Worm (Caenorhabditis elegans) whole organism, late embryonic: ENCODE data around the gene R02D5.7.

ENCODE experiments used
- K02D7.2 ChIP-seq: sonication (generic microtip); optimal IDR thresholded peaks from 2 replicates; lab custom pipeline; 2017; ENCODE audit warnings: mild to moderate bottlenecking, missing genetic modification characterization, missing compliant biosample characterization
- T23F11.4 ChIP-seq: fragments of 200-800 bp; sonication (Bioruptor generic); optimal IDR thresholded peaks from 2 replicates; lab custom pipeline; 2018; ENCODE audit warnings: mild to moderate bottlenecking, missing genetic modification characterization, missing compliant biosample characterization
- ahr-1 ChIP-seq: sonication (generic microtip); optimal IDR thresholded peaks from 2 replicates; lab custom pipeline; 2016; ENCODE audit warnings: missing genetic modification characterization, missing compliant biosample characterization
- ceh-14 ChIP-seq: sonication (generic microtip); optimal IDR thresholded peaks from 2 replicates; lab custom pipeline; 2016; ENCODE audit warnings: missing genotype, missing genetic modification characterization, missing compliant biosample characterization
- ceh-19 ChIP-seq: fragments of 200-800 bp; sonication (Bioruptor generic); optimal IDR thresholded peaks from 2 replicates; lab custom pipeline; 2018; ENCODE audit warnings: mild to moderate bottlenecking, missing genetic modification characterization, missing compliant biosample characterization
- ceh-22 ChIP-seq: sonication (generic microtip); optimal IDR thresholded peaks from 2 replicates; lab custom pipeline; 2017; ENCODE audit warnings: missing biosample characterization, missing genetic modification characterization
- ceh-34 ChIP-seq: sonication (generic microtip); optimal IDR thresholded peaks from 2 replicates; lab custom pipeline; 2016; ENCODE audit warnings: mild to moderate bottlenecking, missing genetic modification characterization, missing compliant biosample characterization
- ceh-45 ChIP-seq: fragments of 200-800 bp; sonication (Bioruptor generic); IDR thresholded peaks from 2 replicates; pipeline ENCODE4 v1.3.6; 2022; ENCODE audit warnings: missing genetic modification reagents, missing genetic modification characterization, missing compliant biosample characterization
- ceh-48 ChIP-seq: sonication (generic microtip); optimal IDR thresholded peaks from 2 replicates; lab custom pipeline; 2016; ENCODE audit warnings: missing genetic modification characterization, inconsistent platforms, missing compliant biosample characterization
- che-1 ChIP-seq: sonication (generic microtip); optimal IDR thresholded peaks from 2 replicates; lab custom pipeline; 2016; ENCODE audit warnings: mild to moderate bottlenecking, missing genetic modification characterization, missing compliant biosample characterization
- dmd-4 ChIP-seq: sonication (generic microtip); optimal IDR thresholded peaks from 2 replicates; lab custom pipeline; 2016; ENCODE audit warnings: borderline replicate concordance, missing genetic modification characterization, missing compliant biosample characterization
- elt-2 ChIP-seq: sonication (generic microtip); optimal IDR thresholded peaks from 2 replicates; lab custom pipeline; 2016; ENCODE audit warnings: missing genetic modification reagents, missing genetic modification characterization, missing compliant biosample characterization
- ets-4 ChIP-seq: sonication (generic microtip); optimal IDR thresholded peaks from 2 replicates; lab custom pipeline; 2016; ENCODE audit warnings: missing genetic modification characterization, missing compliant biosample characterization
- fax-1 ChIP-seq: sonication (generic microtip); optimal IDR thresholded peaks from 2 replicates; lab custom pipeline; 2016; ENCODE audit warnings: missing genotype, missing genetic modification characterization, missing compliant biosample characterization
- fkh-10 ChIP-seq: fragments of 150-350 bp; optimal IDR thresholded peaks from 2 replicates; lab custom pipeline; 2014; ENCODE audit warnings: missing biosample characterization, missing genetic modification reagents, missing genetic modification characterization
- hlh-13 ChIP-seq: fragments of 200-800 bp; sonication (Bioruptor generic); optimal IDR thresholded peaks from 2 replicates; lab custom pipeline; 2018; ENCODE audit warnings: mild to moderate bottlenecking, missing genetic modification characterization, missing compliant biosample characterization
- hlh-30 ChIP-seq: sonication (generic microtip); optimal IDR thresholded peaks from 2 replicates; lab custom pipeline; 2017; ENCODE audit warnings: antibody characterized with exemption, missing genetic modification characterization, missing compliant biosample characterization; ENCODE audit not compliant: insufficient read depth
- lim-6 ChIP-seq: sonication (generic microtip); optimal IDR thresholded peaks from 2 replicates; lab custom pipeline; 2016; ENCODE audit warnings: missing genetic modification characterization, missing compliant biosample characterization
- lin-11 ChIP-seq: fragments of 200-800 bp; sonication (Bioruptor generic); optimal IDR thresholded peaks from 2 replicates; lab custom pipeline; 2018; ENCODE audit warnings: mild to moderate bottlenecking, missing genetic modification characterization, missing compliant biosample characterization
- mec-3 ChIP-seq: sonication (generic microtip); optimal IDR thresholded peaks from 2 replicates; lab custom pipeline; 2016; ENCODE audit warnings: borderline replicate concordance, missing genetic modification characterization, missing compliant biosample characterization
- nfya-1 ChIP-seq: sonication (generic microtip); optimal IDR thresholded peaks from 2 replicates; lab custom pipeline; 2017; ENCODE audit warnings: missing genetic modification characterization, mild to moderate bottlenecking, missing compliant biosample characterization, antibody characterized with exemption, moderate library complexity
- npax-4 ChIP-seq: sonication (generic microtip); optimal IDR thresholded peaks from 2 replicates; lab custom pipeline; 2016; ENCODE audit warnings: missing genetic modification characterization, missing compliant biosample characterization
- pqm-1 ChIP-seq: sonication (generic microtip); optimal IDR thresholded peaks from 2 replicates; lab custom pipeline; 2016; ENCODE audit warnings: missing genetic modification characterization, missing compliant biosample characterization
- ref-2 ChIP-seq: sonication (generic microtip); optimal IDR thresholded peaks from 2 replicates; lab custom pipeline; 2016; ENCODE audit warnings: missing genetic modification characterization, missing compliant biosample characterization
- rnt-1 ChIP-seq: sonication (generic microtip); optimal IDR thresholded peaks from 2 replicates; lab custom pipeline; 2016; ENCODE audit warnings: missing genetic modification characterization, missing compliant biosample characterization
- sdc-2 ChIP-seq: sonication (generic microtip); optimal IDR thresholded peaks from 2 replicates; lab custom pipeline; 2016; ENCODE audit warnings: missing genotype, missing genetic modification characterization, missing compliant biosample characterization
- syd-9 ChIP-seq: sonication (generic microtip); optimal IDR thresholded peaks from 2 replicates; lab custom pipeline; 2016; ENCODE audit warnings: mild to moderate bottlenecking, missing genetic modification characterization, moderate library complexity, missing compliant biosample characterization
- tbx-2 ChIP-seq: sonication (generic microtip); optimal IDR thresholded peaks from 2 replicates; lab custom pipeline; 2016; ENCODE audit warnings: missing genetic modification characterization, missing compliant biosample characterization
- ttx-3 ChIP-seq: sonication (generic microtip); optimal IDR thresholded peaks from 2 replicates; lab custom pipeline; 2016; ENCODE audit warnings: missing genetic modification reagents, missing genetic modification characterization, missing compliant biosample characterization
- unc-3 ChIP-seq, 2 experiments: fragments of 200-800 bp in 1 of 2; sonication (Bioruptor generic) in 1 of 2; sonication (generic microtip) in 1 of 2; conservative IDR thresholded peaks in 1 of 2; optimal IDR thresholded peaks in 1 of 2; 2 replicates each; pipeline versions ENCODE4 v1.3.6 to Lab custom; 2016 to 2022; ENCODE audit warnings: missing compliant biosample characterization in 2 of 2, missing genetic modification characterization in 2 of 2, missing genetic modification reagents in 1 of 2
- unc-42 ChIP-seq: sonication (generic microtip); optimal IDR thresholded peaks from 2 replicates; lab custom pipeline; 2016; ENCODE audit warnings: missing genotype, missing genetic modification characterization, missing compliant biosample characterization
- unc-55 ChIP-seq: sonication (generic microtip); optimal IDR thresholded peaks from 2 replicates; lab custom pipeline; 2017; ENCODE audit warnings: missing biosample characterization, missing genetic modification reagents, missing genetic modification characterization
- zip-5 ChIP-seq: sonication (generic microtip); optimal IDR thresholded peaks from 2 replicates; lab custom pipeline; 2016; ENCODE audit warnings: missing genetic modification characterization, missing compliant biosample characterization

R02D5.7 gene

DNA sequence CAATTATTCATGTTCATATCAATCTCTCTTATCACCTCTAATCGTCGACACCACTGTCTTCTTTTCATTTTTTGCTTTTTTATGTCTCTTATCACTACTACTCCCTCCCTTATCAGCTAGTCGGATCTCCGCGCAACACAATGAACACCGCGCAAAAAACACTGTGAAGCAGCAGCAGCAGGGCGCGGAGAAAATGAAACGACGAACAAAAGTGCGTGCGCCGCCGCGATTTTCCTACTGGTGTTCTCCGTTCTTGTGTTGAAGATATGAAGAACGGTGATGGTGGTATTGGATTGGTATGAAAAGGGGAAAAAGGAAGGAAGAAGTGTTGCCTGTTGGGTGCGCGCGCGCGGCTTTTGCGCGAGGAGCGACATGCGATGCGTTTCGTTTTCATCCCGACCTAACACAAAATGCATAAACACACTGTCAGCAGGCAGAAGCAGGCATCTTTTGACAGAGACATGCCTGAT is 24.5 kb upstream of the R02D5.7 start (continued):
- no peak for TF ChIP-seq hlh-30 (tag; lab: Kevin White, UChicago)
- TF ChIP-seq npax-4 (tag; lab: Kevin White, UChicago) = no peak

- peak; percentile 3 for TF ChIP-seq lin-11 (tag; lab: Kevin White, UChicago)
- TF ChIP-seq ahr-1 (tag; lab: Kevin White, UChicago) = no peak
- TF ChIP-seq ceh-48 (tag; lab: Kevin White, UChicago) = no peak
- no peak for TF ChIP-seq elt-2
Measured at ce11 chrV:14504774-14505173, 23.5 kb upstream of the R02D5.7 start.

- TF ChIP-seq zip-5 (no peak), lin-11 (tag; lab: Kevin White, UChicago) (no peak), T23F11.4 (no peak), ceh-34 (tag; lab: Kevin White, UChicago) (no peak), unc-3 (GFP tag; conservative IDR thresholded peaks at IDR 0.05; lab: Robert Waterston, UW) (no peak), unc-3 (tag; optimal IDR thresholded peaks at IDR 0.05; lab: Kevin White, UChicago) (no peak), nfya-1 (tag; lab: Kevin White, UChicago) (no peak), pqm-1 (tag; lab: Kevin White, UChicago) (no peak), ceh-45 (GFP tag; lab: Robert Waterston, UW) (no peak), che-1 (tag; lab: Kevin White, UChicago) (no peak), rnt-1 (tag; lab: Kevin White, UChicago) (no peak)
Measured at ce11 chrV:14504120-14504519, 22.8 kb upstream of the R02D5.7 start.

DNA sequence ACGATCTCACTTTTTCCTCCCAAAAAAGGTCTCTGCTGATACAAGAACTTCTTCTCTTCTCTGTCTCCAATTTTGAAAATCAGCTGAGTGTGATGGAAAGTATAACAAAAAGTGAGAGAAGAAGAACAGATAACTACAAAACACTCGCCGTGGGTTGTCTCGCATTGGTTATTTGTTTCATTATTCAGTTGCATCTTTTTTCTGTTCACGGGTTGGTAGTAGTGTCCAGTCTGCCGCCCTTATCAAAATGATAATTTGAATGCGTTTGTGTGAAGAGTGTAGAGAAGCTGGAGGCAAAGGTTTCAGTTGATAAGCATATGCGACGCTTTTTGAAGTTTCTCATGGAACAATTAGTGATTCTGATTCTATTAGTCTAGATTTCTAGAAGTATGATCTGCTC is 21.8 kb upstream of the R02D5.7 start:
- peak; percentile 47 for TF ChIP-seq elt-2
- no peak for TF ChIP-seq ets-4 (tag; lab: Kevin White, UChicago)
- TF ChIP-seq, all 69 proteins: peak for 1

ce11 chrV:14501136-14501535 is 19.8 kb upstream of the R02D5.7 start, which contains the start of gene R02D5.24:
TSS of gene R02D5.24 (plus strand) at chrV:14501340.
- TF ChIP-seq mec-3 (tag; lab: Kevin White, UChicago) (no peak), ref-2 (peak; percentile 34), lim-6 (tag; lab: Kevin White, UChicago) (no peak), hlh-13 (GFP tag; lab: Kevin White, UChicago) (no peak), ceh-19 (GFP tag; lab: Kevin White, UChicago) (peak; percentile 15), K02D7.2 (tag; lab: Kevin White, UChicago) (no peak), lin-11 (tag; lab: Kevin White, UChicago) (no peak), ceh-22 (tag; lab: Kevin White, UChicago) (peak; percentile 8), elt-2 (peak; percentile 31), unc-55 (GFP tag; lab: Kevin White, UChicago) (no peak), dmd-4 (no peak), fkh-10 (no peak), nfya-1 (tag; lab: Kevin White, UChicago) (no peak), ceh-14 (no peak), sdc-2 (tag; lab: Kevin White, UChicago) (no peak), fax-1 (no peak), syd-9 (tag; lab: Kevin White, UChicago) (peak; percentile 8), ttx-3 (no peak), unc-42 (no peak), tbx-2 (tag; lab: Kevin White, UChicago) (peak; percentile 8)
- TF ChIP-seq, all 69 proteins: peak for 6
